Fruit fly (Drosophila melanogaster) whole organism, pupa: ENCODE data around the gene Rpn11.

Source experiments
- CG10348 ChIP-seq: fragments of 200-800 bp; sonication (Bioruptor generic); IDR thresholded peaks from 2 replicates; pipeline ENCODE4 v1.3.6; 2022; ENCODE audit warnings: missing biosample characterization, missing genetic modification characterization
- CG12605 ChIP-seq: fragments of 200-800 bp; sonication (Bioruptor generic); IDR thresholded peaks from 2 replicates; pipeline ENCODE4 v1.3.6; 2022; ENCODE audit warnings: missing biosample characterization, missing genetic modification characterization
- CG13204 ChIP-seq: fragments of 200-800 bp; sonication (Bioruptor generic); optimal IDR thresholded peaks from 2 replicates; lab custom pipeline; 2018; ENCODE audit warnings: missing biosample characterization, mild to moderate bottlenecking, missing genetic modification characterization, moderate library complexity
- CG14655 ChIP-seq: fragments of 200-800 bp; sonication (Bioruptor generic); optimal IDR thresholded peaks from 3 replicates; lab custom pipeline; 2017; ENCODE audit warnings: mild to moderate bottlenecking, missing biosample characterization, missing genetic modification reagents, missing genetic modification characterization
- CG15710 ChIP-seq: fragments of 200-800 bp; sonication (Bioruptor generic); optimal IDR thresholded peaks from 2 replicates; lab custom pipeline; 2018; ENCODE audit warnings: missing biosample characterization, mild to moderate bottlenecking, missing genetic modification characterization, moderate library complexity
- CG17806 ChIP-seq: fragments of 200-800 bp; sonication (Bioruptor generic); optimal IDR thresholded peaks from 2 replicates; lab custom pipeline; 2018; ENCODE audit warnings: missing biosample characterization, mild to moderate bottlenecking, missing genetic modification characterization, moderate library complexity
- CG32121 ChIP-seq: fragments of 200-800 bp; sonication (Bioruptor generic); IDR thresholded peaks from 2 replicates; pipeline ENCODE4 v1.3.6; 2022; ENCODE audit warnings: missing biosample characterization, missing genetic modification characterization
- CG34367 ChIP-seq: fragments of 200-800 bp; sonication (Bioruptor generic); optimal IDR thresholded peaks from 2 replicates; lab custom pipeline; 2018; ENCODE audit warnings: missing biosample characterization, mild to moderate bottlenecking, missing genetic modification characterization
- CG4496 ChIP-seq: fragments of 200-800 bp; sonication (Bioruptor generic); IDR thresholded peaks from 3 replicates; pipeline ENCODE4 v1.3.6; 2022; ENCODE audit warnings: missing biosample characterization, missing genetic modification characterization
- CG8159 ChIP-seq: fragments of 200-800 bp; sonication (Bioruptor generic); optimal IDR thresholded peaks from 3 replicates; lab custom pipeline; 2018; ENCODE audit warnings: missing biosample characterization, mild to moderate bottlenecking, missing genetic modification characterization, moderate library complexity
- CG8301 ChIP-seq: fragments of 200-800 bp; sonication (Bioruptor generic); optimal IDR thresholded peaks from 2 replicates; lab custom pipeline; 2018; ENCODE audit warnings: missing biosample characterization, mild to moderate bottlenecking, missing genetic modification characterization
- CG9948 ChIP-seq: fragments of 200-800 bp; sonication (Bioruptor generic); optimal IDR thresholded peaks from 2 replicates; lab custom pipeline; 2018; ENCODE audit warnings: missing biosample characterization, mild to moderate bottlenecking, missing genetic modification characterization, moderate library complexity
- D1 ChIP-seq: fragments of 200-800 bp; sonication (Bioruptor generic); optimal IDR thresholded peaks from 2 replicates; lab custom pipeline; 2018; ENCODE audit warnings: missing biosample characterization, mild to moderate bottlenecking, missing genetic modification characterization, moderate library complexity
- EcR ChIP-seq: fragments of 200-800 bp; sonication (Bioruptor generic); optimal IDR thresholded peaks from 3 replicates; lab custom pipeline; 2019; ENCODE audit warnings: missing biosample characterization, missing genetic modification characterization, mild to moderate bottlenecking, moderate library complexity, missing genetic modification reagents
- Ets98B ChIP-seq: fragments of 200-800 bp; sonication (Bioruptor generic); IDR thresholded peaks from 2 replicates; pipeline ENCODE4 v1.3.6; 2022; ENCODE audit warnings: missing biosample characterization, missing genetic modification characterization
- Pif1A ChIP-seq: fragments of 200-800 bp; sonication (Bioruptor generic); optimal IDR thresholded peaks from 3 replicates; lab custom pipeline; 2016; ENCODE audit warnings: missing biosample characterization, missing genetic modification characterization
- Pif1B ChIP-seq: fragments of 200-800 bp; sonication (Bioruptor generic); optimal IDR thresholded peaks from 3 replicates; lab custom pipeline; 2016; ENCODE audit warnings: missing biosample characterization, missing genetic modification characterization
- Snoo ChIP-seq: fragments of 200-800 bp; sonication (Bioruptor generic); optimal IDR thresholded peaks from 3 replicates; lab custom pipeline; 2017; ENCODE audit warnings: missing biosample characterization, mild to moderate bottlenecking, missing genetic modification characterization, inconsistent platforms
- fd96Ca ChIP-seq: fragments of 200-800 bp; sonication (Bioruptor generic); IDR thresholded peaks from 3 replicates; pipeline ENCODE4 v1.3.6; 2022; ENCODE audit warnings: missing biosample characterization, missing genetic modification characterization
- gl ChIP-seq: fragments of 200-800 bp; sonication (Bioruptor generic); optimal IDR thresholded peaks from 2 replicates; lab custom pipeline; 2018; ENCODE audit warnings: missing biosample characterization, mild to moderate bottlenecking, missing genetic modification characterization
- rn ChIP-seq: fragments of 200-800 bp; sonication (Bioruptor generic); IDR thresholded peaks from 2 replicates; pipeline ENCODE4 v1.3.6; 2022; ENCODE audit warnings: missing biosample characterization, missing genetic modification characterization

The Rpn11 gene

dm6 chr2L:5059645-5060254 lies at the start of gene Rpn11:
TSS of gene Rpn11 (minus strand) at chr2L:5059790.
- TF ChIP-seq CG13204 (GFP tag; lab: Kevin White, UChicago) (no peak), Pif1B (GFP tag; lab: Kevin White, UChicago) (no peak), rn (GFP tag; lab: Robert Waterston, UW) (no peak), Snoo (tag; lab: Kevin White, UChicago) (peak; percentile 49), CG14655 (GFP tag; lab: Kevin White, UChicago) (no peak), Pif1A (GFP tag; lab: Kevin White, UChicago) (no peak), gl (tag; lab: Kevin White, UChicago) (no peak), CG10348 (GFP tag; lab: Robert Waterston, UW) (no peak), CG9948 (tag; lab: Kevin White, UChicago) (peak; percentile 41), CG12605 (GFP tag; lab: Robert Waterston, UW) (no peak), CG32121 (GFP tag; lab: Robert Waterston, UW) (no peak), CG15710 (tag; lab: Kevin White, UChicago) (peak; percentile 52), CG34367 (tag; lab: Kevin White, UChicago) (peak; percentile 43), CG8301 (tag; lab: Kevin White, UChicago) (peak; percentile 39), fd96Ca (no peak), D1 (tag; lab: Kevin White, UChicago) (no peak), CG17806 (tag; lab: Kevin White, UChicago) (peak; percentile 31), EcR (no peak), CG8159 (tag; lab: Kevin White, UChicago) (peak; percentile 62), CG4496 (peak; percentile 40; the same call in 1 of the 3 replicates), Ets98B (GFP tag; lab: Robert Waterston, UW) (no peak)

dm6 chr2L:5109059-5109458 lies 49.5 kb upstream of the Rpn11 start:
- TF ChIP-seq CG14655 (GFP tag; lab: Kevin White, UChicago): no peak

DNA sequence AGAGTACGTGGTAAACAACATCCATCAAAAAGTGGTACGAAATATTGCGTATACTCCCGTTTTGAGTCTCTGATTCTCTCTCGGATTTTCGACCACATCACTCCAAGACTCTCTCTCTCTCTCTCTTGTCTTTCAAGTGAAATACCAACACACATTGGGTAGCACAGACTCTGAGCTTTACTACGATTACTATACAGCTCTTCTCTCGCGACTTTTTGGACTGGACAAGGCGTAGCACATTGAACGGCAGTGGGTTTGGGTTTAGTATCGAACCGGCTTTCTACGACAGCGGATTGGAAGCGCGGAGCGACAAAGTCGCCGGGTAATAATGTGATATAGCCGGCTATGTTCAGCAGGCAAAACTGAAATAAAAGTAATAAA lies 48.7 kb upstream of the Rpn11 start:
- TF ChIP-seq Ets98B (GFP tag; lab: Robert Waterston, UW): no peak
- no peak for TF ChIP-seq rn (GFP tag; lab: Robert Waterston, UW)
- TF ChIP-seq CG10348 (GFP tag; lab: Robert Waterston, UW): no peak
- TF ChIP-seq CG8159 (tag; lab: Kevin White, UChicago): no peak
- no peak for TF ChIP-seq CG15710 (tag; lab: Kevin White, UChicago)
- no peak for TF ChIP-seq CG4496
- no peak for TF ChIP-seq CG12605 (GFP tag; lab: Robert Waterston, UW)
- no peak for TF ChIP-seq CG32121 (GFP tag; lab: Robert Waterston, UW)
- TF ChIP-seq gl (tag; lab: Kevin White, UChicago): no peak
- no peak for TF ChIP-seq D1 (tag; lab: Kevin White, UChicago)
- no peak for TF ChIP-seq fd96Ca
- TF ChIP-seq EcR: peak; percentile 73
- no peak for TF ChIP-seq CG17806 (tag; lab: Kevin White, UChicago)
- peak; percentile 5 for TF ChIP-seq Pif1B (GFP tag; lab: Kevin White, UChicago)
- TF ChIP-seq CG8301 (tag; lab: Kevin White, UChicago): no peak
- TF ChIP-seq CG9948 (tag; lab: Kevin White, UChicago): no peak
- TF ChIP-seq CG13204 (GFP tag; lab: Kevin White, UChicago): no peak
- no peak for TF ChIP-seq Snoo (tag; lab: Kevin White, UChicago)

DNA sequence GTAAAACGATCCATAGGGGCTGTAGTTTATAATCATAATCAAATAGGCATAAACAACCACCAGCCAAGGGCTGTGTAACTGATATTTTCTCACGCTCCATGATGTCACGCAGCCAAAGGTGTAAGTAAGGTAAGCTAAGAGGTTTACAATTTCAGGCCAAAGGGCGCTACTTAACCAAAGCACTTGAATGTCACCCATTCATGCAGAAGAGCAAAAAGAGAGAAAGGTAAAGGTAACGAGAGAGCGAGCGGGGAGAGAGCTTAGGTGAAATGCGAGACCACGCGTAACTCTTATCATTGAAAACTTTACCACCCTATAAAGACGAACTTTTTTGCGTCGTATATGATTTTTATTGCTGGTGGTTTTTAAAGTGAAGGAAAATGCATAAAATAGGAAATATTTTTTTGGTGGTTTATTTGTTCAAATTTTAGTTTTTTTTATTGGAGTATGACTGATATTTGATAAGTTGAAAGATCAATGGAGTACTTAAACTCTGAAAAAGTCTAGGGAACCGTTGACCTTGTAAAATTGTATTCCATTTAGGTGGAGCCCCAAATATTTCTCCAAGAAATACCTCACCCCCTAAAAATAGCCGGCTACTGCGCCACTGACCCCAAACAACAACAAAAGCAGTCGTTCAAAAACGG lies 48.2 kb upstream of the Rpn11 start:
- TF ChIP-seq rn (GFP tag; lab: Robert Waterston, UW): peak; percentile 83
- peak; percentile 95 for TF ChIP-seq fd96Ca
- peak; percentile 91 for TF ChIP-seq CG10348 (GFP tag; lab: Robert Waterston, UW)
- peak; percentile 61 for TF ChIP-seq D1 (tag; lab: Kevin White, UChicago)
- TF ChIP-seq EcR: no peak
- peak; percentile 97 for TF ChIP-seq Pif1A (GFP tag; lab: Kevin White, UChicago)
- TF ChIP-seq CG9948 (tag; lab: Kevin White, UChicago): peak; percentile 88
- TF ChIP-seq CG15710 (tag; lab: Kevin White, UChicago): peak; percentile 92
- TF ChIP-seq CG17806 (tag; lab: Kevin White, UChicago): peak; percentile 73
- peak; percentile 97 for TF ChIP-seq Snoo (tag; lab: Kevin White, UChicago)
- peak; percentile 90 for TF ChIP-seq CG8159 (tag; lab: Kevin White, UChicago)
- peak; percentile 82 for TF ChIP-seq Pif1B (GFP tag; lab: Kevin White, UChicago)
- peak; percentile 88 for TF ChIP-seq CG14655 (GFP tag; lab: Kevin White, UChicago)
- TF ChIP-seq gl (tag; lab: Kevin White, UChicago): peak; percentile 53
- TF ChIP-seq CG34367 (tag; lab: Kevin White, UChicago): peak; percentile 82
- TF ChIP-seq CG32121 (GFP tag; lab: Robert Waterston, UW): peak; percentile 94
- TF ChIP-seq Ets98B (GFP tag; lab: Robert Waterston, UW): peak; percentile 93
- TF ChIP-seq CG8301 (tag; lab: Kevin White, UChicago): peak; percentile 84
- no peak for TF ChIP-seq CG13204 (GFP tag; lab: Kevin White, UChicago)
- peak; percentile 94 for TF ChIP-seq CG4496
- TF ChIP-seq CG12605 (GFP tag; lab: Robert Waterston, UW): peak; percentile 74

DNA sequence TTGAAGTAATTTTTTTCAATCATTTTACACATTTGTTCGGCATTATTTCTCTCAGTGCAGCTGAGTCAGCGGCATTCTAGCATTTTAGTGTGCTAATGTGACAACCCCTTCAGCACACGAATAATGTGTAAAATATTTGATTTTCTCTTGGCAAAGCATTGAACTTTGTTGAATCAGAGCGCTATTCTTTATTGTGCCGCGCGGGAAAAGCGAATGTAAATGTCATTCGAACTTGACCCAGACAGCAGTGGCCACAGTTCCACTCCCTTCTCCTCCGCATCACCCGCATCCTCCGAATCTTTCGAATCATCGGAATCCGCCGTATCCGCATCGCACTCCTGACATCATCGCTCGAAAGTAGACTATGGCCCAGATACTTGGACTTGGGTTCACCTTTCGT lies 44.1 kb upstream of the Rpn11 start:
- TF ChIP-seq CG32121 (GFP tag; lab: Robert Waterston, UW): peak; percentile 57
- no peak for TF ChIP-seq CG9948 (tag; lab: Kevin White, UChicago)
- TF ChIP-seq, all 21 proteins: peak for 1
